Worm (Caenorhabditis elegans) whole organism, mixed stage, embryonic: ENCODE data around the gene bmy-1.

Experiments used
- M03D4.4 ChIP-seq: sonication (generic microtip); optimal IDR thresholded peaks from 2 replicates; lab custom pipeline; 2017; ENCODE audit warnings: mild to moderate bottlenecking, missing genetic modification characterization, missing compliant biosample characterization
- bed-3 ChIP-seq: fragments of 200-800 bp; sonication (Bioruptor generic); optimal IDR thresholded peaks from 3 replicates; lab custom pipeline; 2018; ENCODE audit warnings: mild to moderate bottlenecking, missing genetic modification characterization, moderate library complexity, missing compliant biosample characterization
- blmp-1 ChIP-seq: fragments of 150-350 bp; optimal IDR thresholded peaks from 2 replicates; lab custom pipeline; 2014; ENCODE audit warnings: missing biosample characterization, missing genetic modification characterization
- ceh-39 ChIP-seq: fragments of 150-350 bp; optimal IDR thresholded peaks from 2 replicates; lab custom pipeline; 2014; ENCODE audit warnings: missing biosample characterization, missing genetic modification characterization
- ceh-43 ChIP-seq: fragments of 200-800 bp; sonication (Bioruptor generic); optimal IDR thresholded peaks from 2 replicates; lab custom pipeline; 2018; ENCODE audit warnings: mild to moderate bottlenecking, missing genetic modification characterization, moderate library complexity, missing compliant biosample characterization
- ces-1 ChIP-seq: fragments of 150-350 bp; optimal IDR thresholded peaks from 2 replicates; lab custom pipeline; 2014; ENCODE audit warnings: missing biosample characterization, missing genetic modification reagents, missing genetic modification characterization
- cnd-1 ChIP-seq: fragments of 200-800 bp; sonication (Bioruptor generic); optimal IDR thresholded peaks from 2 replicates; lab custom pipeline; 2018; ENCODE audit warnings: mild to moderate bottlenecking, missing genetic modification characterization, missing compliant biosample characterization
- drap-1 ChIP-seq: fragments of 200-800 bp; sonication (Bioruptor generic); optimal IDR thresholded peaks from 3 replicates; lab custom pipeline; 2018; ENCODE audit warnings: mild to moderate bottlenecking, missing genetic modification characterization, missing compliant biosample characterization
- elt-1 ChIP-seq: sonication (generic microtip); optimal IDR thresholded peaks from 2 replicates; lab custom pipeline; 2017; ENCODE audit warnings: missing genetic modification characterization, mild to moderate bottlenecking, missing compliant biosample characterization, antibody characterized with exemption, moderate library complexity, borderline replicate concordance; ENCODE audit not compliant: insufficient read depth
- elt-3 ChIP-seq: fragments of 150-350 bp; optimal IDR thresholded peaks from 2 replicates; lab custom pipeline; 2014; ENCODE audit warnings: missing biosample characterization, missing genetic modification characterization
- flh-1 ChIP-seq: fragments of 200-800 bp; sonication (Bioruptor generic); optimal IDR thresholded peaks from 2 replicates; lab custom pipeline; 2018; ENCODE audit warnings: mild to moderate bottlenecking, missing genetic modification characterization, moderate library complexity, missing compliant biosample characterization
- ham-2 ChIP-seq: fragments of 200-800 bp; sonication (Bioruptor generic); optimal IDR thresholded peaks from 2 replicates; lab custom pipeline; 2018; ENCODE audit warnings: mild to moderate bottlenecking, missing genetic modification characterization, missing compliant biosample characterization
- hlh-1 ChIP-seq: fragments of 150-350 bp; optimal IDR thresholded peaks from 2 replicates; lab custom pipeline; 2014; ENCODE audit warnings: missing biosample characterization, missing genetic modification reagents, missing genetic modification characterization
- lin-13 ChIP-seq: fragments of 150-350 bp; optimal IDR thresholded peaks from 2 replicates; lab custom pipeline; 2014; ENCODE audit warnings: missing biosample characterization, missing genetic modification characterization
- lsy-2 ChIP-seq: fragments of 150-350 bp; optimal IDR thresholded peaks from 2 replicates; lab custom pipeline; 2014; ENCODE audit warnings: missing biosample characterization, missing genetic modification characterization
- mab-5 ChIP-seq: fragments of 150-350 bp; optimal IDR thresholded peaks from 2 replicates; lab custom pipeline; 2014; ENCODE audit warnings: missing biosample characterization, missing genetic modification characterization
- mep-1 ChIP-seq: fragments of 150-350 bp; optimal IDR thresholded peaks from 2 replicates; lab custom pipeline; 2017; ENCODE audit warnings: missing biosample characterization, missing genetic modification reagents, missing genetic modification characterization, inconsistent platforms
- mls-2 ChIP-seq: sonication (generic microtip); optimal IDR thresholded peaks from 2 replicates; lab custom pipeline; 2016; ENCODE audit warnings: mild to moderate bottlenecking, missing genetic modification characterization, moderate library complexity, missing compliant biosample characterization
- nhr-2 ChIP-seq: fragments of 150-350 bp; optimal IDR thresholded peaks from 2 replicates; lab custom pipeline; 2014; ENCODE audit warnings: missing biosample characterization, missing genetic modification characterization
- nhr-237 ChIP-seq: fragments of 150-350 bp; optimal IDR thresholded peaks from 2 replicates; lab custom pipeline; 2014; ENCODE audit warnings: missing biosample characterization, missing genetic modification characterization
- nhr-28 ChIP-seq: fragments of 150-350 bp; optimal IDR thresholded peaks from 2 replicates; lab custom pipeline; 2014; ENCODE audit warnings: missing biosample characterization, missing genetic modification characterization
- nhr-76 ChIP-seq: sonication (generic microtip); optimal IDR thresholded peaks from 2 replicates; lab custom pipeline; 2017; ENCODE audit warnings: missing biosample characterization, missing genetic modification characterization
- pha-4 ChIP-seq: fragments of 150-350 bp; optimal IDR thresholded peaks from 2 replicates; lab custom pipeline; 2018; ENCODE audit warnings: missing biosample characterization, missing genetic modification reagents, missing genetic modification characterization
- sem-2 ChIP-seq: fragments of 200-800 bp; sonication (Bioruptor generic); optimal IDR thresholded peaks from 2 replicates; lab custom pipeline; 2018; ENCODE audit warnings: mild to moderate bottlenecking, missing genetic modification characterization, missing compliant biosample characterization
- snpc-4 ChIP-seq: fragments of 150-350 bp; optimal IDR thresholded peaks from 2 replicates; lab custom pipeline; 2014; ENCODE audit warnings: missing biosample characterization, missing genetic modification characterization
- sptf-1 ChIP-seq: sonication (generic microtip); optimal IDR thresholded peaks from 2 replicates; lab custom pipeline; 2017; ENCODE audit warnings: mild to moderate bottlenecking, missing genetic modification characterization, moderate library complexity, missing compliant biosample characterization
- unc-120 ChIP-seq: sonication (generic microtip); optimal IDR thresholded peaks from 2 replicates; lab custom pipeline; 2017; ENCODE audit warnings: missing genetic modification characterization, missing compliant biosample characterization; ENCODE audit not compliant: poor library complexity, severe bottlenecking
- unc-39 ChIP-seq: fragments of 150-350 bp; optimal IDR thresholded peaks from 2 replicates; lab custom pipeline; 2014; ENCODE audit warnings: missing biosample characterization, missing genetic modification characterization
- unc-62 ChIP-seq: fragments of 150-350 bp; optimal IDR thresholded peaks from 2 replicates; lab custom pipeline; 2014; ENCODE audit warnings: missing biosample characterization, missing genetic modification reagents, missing genetic modification characterization
- zip-8 ChIP-seq: fragments of 150-350 bp; optimal IDR thresholded peaks from 2 replicates; lab custom pipeline; 2014; ENCODE audit warnings: missing biosample characterization, missing genetic modification characterization
- ztf-11 ChIP-seq: fragments of 150-350 bp; optimal IDR thresholded peaks from 2 replicates; lab custom pipeline; 2014; ENCODE audit warnings: missing biosample characterization, missing genetic modification characterization

Gene bmy-1

ce11 chrII:5326891-5327290 is 31.6 kb upstream of the bmy-1 start:
- TF ChIP-seq ztf-11 (no peak), unc-62 (GFP tag; lab: Kevin White, UChicago) (no peak), hlh-1 (no peak), blmp-1 (no peak), lsy-2 (tag; lab: Kevin White, UChicago) (no peak), nhr-76 (tag; lab: Kevin White, UChicago) (no peak), sem-2 (no peak), drap-1 (no peak), mab-5 (tag; lab: Kevin White, UChicago) (no peak), M03D4.4 (tag; lab: Kevin White, UChicago) (no peak), flh-1 (no peak), mep-1 (tag; lab: Kevin White, UChicago) (no peak), ham-2 (GFP tag; lab: Kevin White, UChicago) (no peak), ceh-39 (tag; lab: Kevin White, UChicago) (no peak), pha-4 (tag; lab: Kevin White, UChicago) (no peak), sptf-1 (no peak), nhr-28 (tag; lab: Kevin White, UChicago) (no peak), nhr-2 (tag; lab: Kevin White, UChicago) (no peak), mls-2 (tag; lab: Kevin White, UChicago) (no peak)

ce11 chrII:5328912-5329311 is 29.6 kb upstream of the bmy-1 start:
- TF ChIP-seq blmp-1 = no peak
- TF ChIP-seq elt-1 = peak; percentile 31

- peak; percentile 24 for TF ChIP-seq pha-4 (tag; lab: Kevin White, UChicago)
- TF ChIP-seq lsy-2 (tag; lab: Kevin White, UChicago) = no peak
- TF ChIP-seq nhr-237 (tag; lab: Kevin White, UChicago) = peak; percentile 68
- peak; percentile 92 for TF ChIP-seq unc-62 (GFP tag; lab: Kevin White, UChicago)
- no peak for TF ChIP-seq bed-3 (GFP tag; lab: Kevin White, UChicago)
- TF ChIP-seq mep-1 (tag; lab: Kevin White, UChicago) = peak; percentile 6
- peak; percentile 52 for TF ChIP-seq ces-1
- peak; percentile 22 for TF ChIP-seq ceh-39 (tag; lab: Kevin White, UChicago)
- TF ChIP-seq nhr-2 (tag; lab: Kevin White, UChicago) = peak; percentile 22
- TF ChIP-seq hlh-1 = no peak
These were observed 28.2 kb upstream of the bmy-1 start for ce11 chrII:5330206-5330686.

- TF ChIP-seq unc-62 (GFP tag; lab: Kevin White, UChicago) = no peak
- no peak for TF ChIP-seq elt-1
- TF ChIP-seq unc-120 (tag; lab: Kevin White, UChicago) = no peak
- TF ChIP-seq drap-1 = no peak
- TF ChIP-seq elt-3 (tag; lab: Kevin White, UChicago) = no peak
- no peak for TF ChIP-seq mls-2 (tag; lab: Kevin White, UChicago)
- no peak for TF ChIP-seq blmp-1
- no peak for TF ChIP-seq nhr-28 (tag; lab: Kevin White, UChicago)
- TF ChIP-seq sem-2 = no peak
- TF ChIP-seq zip-8 (tag; lab: Kevin White, UChicago) = no peak
- no peak for TF ChIP-seq mep-1 (tag; lab: Kevin White, UChicago)
- TF ChIP-seq ceh-43 = no peak
- TF ChIP-seq ces-1 = no peak
- TF ChIP-seq nhr-2 (tag; lab: Kevin White, UChicago) = no peak
- no peak for TF ChIP-seq unc-39
- TF ChIP-seq lin-13 (tag; lab: Kevin White, UChicago) = no peak
- TF ChIP-seq pha-4 (tag; lab: Kevin White, UChicago) = no peak
- TF ChIP-seq ceh-39 (tag; lab: Kevin White, UChicago) = no peak
- TF ChIP-seq mab-5 (tag; lab: Kevin White, UChicago) = no peak
- no peak for TF ChIP-seq ham-2 (GFP tag; lab: Kevin White, UChicago)
These were observed 26.7 kb upstream of the bmy-1 start for ce11 chrII:5331677-5332303.

- TF ChIP-seq cnd-1 (tag; lab: Kevin White, UChicago) = no peak
- TF ChIP-seq nhr-2 (tag; lab: Kevin White, UChicago) = no peak
- no peak for TF ChIP-seq elt-3 (tag; lab: Kevin White, UChicago)
- TF ChIP-seq bed-3 (GFP tag; lab: Kevin White, UChicago) = no peak
- TF ChIP-seq blmp-1 = no peak
- TF ChIP-seq snpc-4 = no peak
- TF ChIP-seq ham-2 (GFP tag; lab: Kevin White, UChicago) = no peak
- no peak for TF ChIP-seq ceh-43
- TF ChIP-seq zip-8 (tag; lab: Kevin White, UChicago) = no peak
- TF ChIP-seq, all 35 proteins: peak for 0
These were observed 26.0 kb upstream of the bmy-1 start for ce11 chrII:5332345-5333124.
